Fruit fly (Drosophila melanogaster) whole organism, adult: ENCODE results near the gene CG42823.

Source experiments
- CG11617 ChIP-seq: fragments of 200-800 bp; sonication (Bioruptor generic); optimal IDR thresholded peaks from 2 replicates; lab custom pipeline; 2017; ENCODE audit warnings: mild to moderate bottlenecking, missing biosample characterization, missing genetic modification reagents, missing genetic modification characterization
- CG12768 ChIP-seq: fragments of 200-800 bp; sonication (Bioruptor generic); optimal IDR thresholded peaks from 2 replicates; lab custom pipeline; 2017; ENCODE audit warnings: missing biosample characterization, missing genetic modification characterization, mild to moderate bottlenecking, moderate library complexity, missing genetic modification reagents
- CG5204 ChIP-seq: fragments of 200-800 bp; sonication (Bioruptor generic); optimal IDR thresholded peaks from 2 replicates; lab custom pipeline; 2016; ENCODE audit warnings: missing biosample characterization, missing genetic modification characterization
- CG7045 ChIP-seq: fragments of 200-800 bp; sonication (Bioruptor generic); optimal IDR thresholded peaks from 2 replicates; lab custom pipeline; 2017; ENCODE audit warnings: missing biosample characterization, mild to moderate bottlenecking, missing genetic modification characterization
- Hr96 ChIP-seq: fragments of 200-800 bp; sonication (Bioruptor generic); optimal IDR thresholded peaks from 2 replicates; lab custom pipeline; 2016; ENCODE audit warnings: missing biosample characterization, missing genetic modification characterization
- Mnt ChIP-seq: fragments of 200-800 bp; sonication (Bioruptor generic); optimal IDR thresholded peaks from 2 replicates; lab custom pipeline; 2016; ENCODE audit warnings: missing biosample characterization, mild to moderate bottlenecking, missing genetic modification characterization
- bab1 ChIP-seq: fragments of 200-800 bp; sonication (Bioruptor generic); optimal IDR thresholded peaks from 3 replicates; lab custom pipeline; 2019; ENCODE audit warnings: missing biosample characterization, mild to moderate bottlenecking, missing genetic modification characterization, moderate library complexity
- kay ChIP-seq: fragments of 200-800 bp; sonication (Bioruptor generic); peaks from one replicate; lab custom pipeline; 2016; ENCODE audit warnings: missing biosample characterization, missing genetic modification characterization, borderline replicate concordance
- ovo ChIP-seq: fragments of 200-800 bp; sonication (Bioruptor generic); optimal IDR thresholded peaks from 2 replicates; lab custom pipeline; 2016; ENCODE audit warnings: missing biosample characterization, missing genetic modification characterization

dm6 chr3R:17366023-17366422, 38.9 kb downstream of the CG42823 start, which contains the start of gene beat-IIa:
- TF ChIP-seq ovo (GFP tag; lab: Kevin White, UChicago): no peak
- no peak for TF ChIP-seq CG11617 (GFP tag; lab: Kevin White, UChicago)
- TF ChIP-seq Mnt: no peak
- TF ChIP-seq CG7045 (GFP tag; lab: Kevin White, UChicago): no peak
- no peak for TF ChIP-seq bab1 (GFP tag; lab: Kevin White, UChicago)
- TF ChIP-seq kay (GFP tag; lab: Kevin White, UChicago): no peak
- no peak for TF ChIP-seq Hr96 (GFP tag; lab: Kevin White, UChicago)
- TF ChIP-seq CG12768: no peak
- TF ChIP-seq CG5204 (GFP tag; lab: Kevin White, UChicago): no peak
